Fruit fly (Drosophila melanogaster): ENCODE results near the gene CG10621.

Gene CG10621

dm6 chr2L:18974063-18974779 is 20.0 kb upstream of the CG10621 start, which contains the start of the genes L2HGDH and CG10431:
L2HGDH (minus strand) TSS chr2L:18974448.
CG10431 (plus strand) TSS chr2L:18974710.
- TF ChIP-seq fru (GFP tag; optimal IDR thresholded peaks at IDR 0.05), result peak; percentile 79
- TF ChIP-seq Myc (optimal IDR thresholded peaks at IDR 0.05), result no peak
- TF ChIP-seq woc (GFP tag; optimal IDR thresholded peaks at IDR 0.05), result peak; percentile 57
- TF ChIP-seq Dfd (GFP tag; optimal IDR thresholded peaks at IDR 0.05), result no peak
- TF ChIP-seq dsf (GFP tag; optimal IDR thresholded peaks at IDR 0.05; ENCODE audit: borderline replicate concordance), result peak; percentile 32
- TF ChIP-seq Rel (GFP tag; optimal IDR thresholded peaks at IDR 0.05), result no peak
- TF ChIP-seq Rel (tag; optimal IDR thresholded peaks at IDR 0.05), result peak; percentile 57
- peak; percentile 69 for TF ChIP-seq CG9705 (GFP tag; optimal IDR thresholded peaks at IDR 0.05)
- peak; percentile 79 for TF ChIP-seq Jra (GFP tag; optimal IDR thresholded peaks at IDR 0.05)
- TF ChIP-seq pan (optimal IDR thresholded peaks at IDR 0.05), result no peak
- TF ChIP-seq Abd-B (GFP tag; optimal IDR thresholded peaks at IDR 0.05), result no peak
- peak; percentile 64 for TF ChIP-seq GATAd (GFP tag; optimal IDR thresholded peaks at IDR 0.05)
- TF ChIP-seq Dif (GFP tag; optimal IDR thresholded peaks at IDR 0.05; ENCODE audit: partially characterized antibody), result peak; percentile 60
- no peak for TF ChIP-seq jim (GFP tag; optimal IDR thresholded peaks at IDR 0.05)
- TF ChIP-seq CrebA (GFP tag; optimal IDR thresholded peaks at IDR 0.05; ENCODE audit: borderline replicate concordance), result no peak
- peak; percentile 57 for TF ChIP-seq psq (GFP tag; optimal IDR thresholded peaks at IDR 0.05)
- TF ChIP-seq sv (GFP tag; optimal IDR thresholded peaks at IDR 0.05), result peak; percentile 48
- peak; percentile 22 for TF ChIP-seq Hr83 (GFP tag; optimal IDR thresholded peaks at IDR 0.05; ENCODE audit: poor library complexity, severe bottlenecking)
- TF ChIP-seq rgr (GFP tag; optimal IDR thresholded peaks at IDR 0.05), result peak; percentile 76
- TF ChIP-seq h (GFP tag; optimal IDR thresholded peaks at IDR 0.05), result peak; percentile 83
- no peak for TF ChIP-seq Vsx2 (GFP tag; optimal IDR thresholded peaks at IDR 0.05; ENCODE audit: partially characterized antibody)
- peak in 1 of 2 experiments; percentile 81 for TF ChIP-seq foxo (GFP tag; optimal IDR thresholded peaks at IDR 0.05)
- peak; percentile 85 for TF ChIP-seq Sp1 (GFP tag; optimal IDR thresholded peaks at IDR 0.05)
- TF ChIP-seq CG32264 (GFP tag; optimal IDR thresholded peaks at IDR 0.05), result peak; percentile 20
- no peak for TF ChIP-seq usp (GFP tag; optimal IDR thresholded peaks at IDR 0.05)
- peak; percentile 24 for TF ChIP-seq sage (GFP tag; optimal IDR thresholded peaks at IDR 0.05)
- TF ChIP-seq N (GFP tag; optimal IDR thresholded peaks at IDR 0.05), result no peak
- TF ChIP-seq Mio (GFP tag; optimal IDR thresholded peaks at IDR 0.05), result no peak
- no peak for TF ChIP-seq lola (GFP tag; optimal IDR thresholded peaks at IDR 0.05)
- TF ChIP-seq HLH106 (tag; optimal IDR thresholded peaks at IDR 0.05), result peak; percentile 80
- TF ChIP-seq br (GFP tag; optimal IDR thresholded peaks at IDR 0.05), result peak; percentile 71
- no peak for TF ChIP-seq Hr78 (GFP tag; optimal IDR thresholded peaks at IDR 0.05)
- peak; percentile 78 for TF ChIP-seq OdsH (GFP tag; optimal IDR thresholded peaks at IDR 0.05)
- peak; percentile 77 for TF ChIP-seq Hnf4 (GFP tag; optimal IDR thresholded peaks at IDR 0.05)
- peak; percentile 52 for TF ChIP-seq ey (GFP tag; optimal IDR thresholded peaks at IDR 0.05)

dm6 chr2L:18968370-18969105 is 14.3 kb upstream of the CG10621 start, which contains the start of the genes Nak and Tango6:
Nak (minus strand) TSS chr2L:18968744.
Tango6 (plus strand) TSS chr2L:18969028.
- TF ChIP-seq ey (GFP tag; optimal IDR thresholded peaks at IDR 0.05), result peak; percentile 11
- peak; percentile 67 for TF ChIP-seq fru (GFP tag; optimal IDR thresholded peaks at IDR 0.05)
- no peak for TF ChIP-seq Abd-B (GFP tag; optimal IDR thresholded peaks at IDR 0.05)
- TF ChIP-seq CrebA (GFP tag; optimal IDR thresholded peaks at IDR 0.05; ENCODE audit: borderline replicate concordance), result no peak
- no peak for TF ChIP-seq Dfd (GFP tag; optimal IDR thresholded peaks at IDR 0.05)
- no peak for TF ChIP-seq usp (GFP tag; optimal IDR thresholded peaks at IDR 0.05)
- TF ChIP-seq Myc (optimal IDR thresholded peaks at IDR 0.05), result peak; percentile 78
- TF ChIP-seq Hr78 (GFP tag; optimal IDR thresholded peaks at IDR 0.05), result no peak
- no peak for TF ChIP-seq lola (GFP tag; optimal IDR thresholded peaks at IDR 0.05)
- TF ChIP-seq brk (GFP tag; optimal IDR thresholded peaks at IDR 0.05), result no peak
- TF ChIP-seq dsf (GFP tag; optimal IDR thresholded peaks at IDR 0.05; ENCODE audit: borderline replicate concordance), result peak; percentile 30
- TF ChIP-seq sage (GFP tag; optimal IDR thresholded peaks at IDR 0.05), result no peak
- peak; percentile 29 for TF ChIP-seq CG9705 (GFP tag; optimal IDR thresholded peaks at IDR 0.05)
- TF ChIP-seq pan (optimal IDR thresholded peaks at IDR 0.05), result no peak
- TF ChIP-seq h (GFP tag; optimal IDR thresholded peaks at IDR 0.05), result peak; percentile 60
- no peak for TF ChIP-seq tai (GFP tag; optimal IDR thresholded peaks at IDR 0.05)
- peak; percentile 27 for TF ChIP-seq sv (GFP tag; optimal IDR thresholded peaks at IDR 0.05)
- peak; percentile 15 for TF ChIP-seq psq (GFP tag; optimal IDR thresholded peaks at IDR 0.05)
- peak; percentile 22 for TF ChIP-seq br (GFP tag; optimal IDR thresholded peaks at IDR 0.05)
- no peak for TF ChIP-seq Dif (GFP tag; optimal IDR thresholded peaks at IDR 0.05; ENCODE audit: partially characterized antibody)
- peak; percentile 16 for TF ChIP-seq dmrt93B (GFP tag; optimal IDR thresholded peaks at IDR 0.05)
- TF ChIP-seq Sp1 (GFP tag; optimal IDR thresholded peaks at IDR 0.05), result peak; percentile 51
- no peak for TF ChIP-seq CG32264 (GFP tag; optimal IDR thresholded peaks at IDR 0.05)
- peak; percentile 18 for TF ChIP-seq HLH106 (tag; optimal IDR thresholded peaks at IDR 0.05)
- no peak for TF ChIP-seq Rel (GFP tag; optimal IDR thresholded peaks at IDR 0.05)
- peak; percentile 66 for TF ChIP-seq Rel (tag; optimal IDR thresholded peaks at IDR 0.05)
- TF ChIP-seq jim (GFP tag; optimal IDR thresholded peaks at IDR 0.05), result no peak
- no peak for TF ChIP-seq dl (GFP tag; optimal IDR thresholded peaks at IDR 0.05; ENCODE audit: insufficient read depth in 1 of 2, partially characterized antibody in 2 of 2)
- peak; percentile 36 for TF ChIP-seq Hnf4 (GFP tag; optimal IDR thresholded peaks at IDR 0.05)
- no peak for TF ChIP-seq Mio (GFP tag; optimal IDR thresholded peaks at IDR 0.05)
- TF ChIP-seq woc (GFP tag; optimal IDR thresholded peaks at IDR 0.05), result peak; percentile 86
- TF ChIP-seq foxo (GFP tag; optimal IDR thresholded peaks at IDR 0.05), result peak in 1 of 2 experiments; percentile 50
- TF ChIP-seq N (GFP tag; optimal IDR thresholded peaks at IDR 0.05), result no peak
- peak; percentile 70 for TF ChIP-seq Jra (GFP tag; optimal IDR thresholded peaks at IDR 0.05)
- peak; percentile 95 for TF ChIP-seq Vsx2 (GFP tag; optimal IDR thresholded peaks at IDR 0.05; ENCODE audit: partially characterized antibody)
- peak; percentile 50 for TF ChIP-seq rgr (GFP tag; optimal IDR thresholded peaks at IDR 0.05)
- peak; percentile 24 for TF ChIP-seq Hr83 (GFP tag; optimal IDR thresholded peaks at IDR 0.05; ENCODE audit: poor library complexity, severe bottlenecking)
- TF ChIP-seq GATAd (GFP tag; optimal IDR thresholded peaks at IDR 0.05), result peak; percentile 58
- peak; percentile 11 for TF ChIP-seq OdsH (GFP tag; optimal IDR thresholded peaks at IDR 0.05)
